Fruit fly (Drosophila melanogaster): ENCODE data around the gene eIF3a.

The eIF3a gene

DNA sequence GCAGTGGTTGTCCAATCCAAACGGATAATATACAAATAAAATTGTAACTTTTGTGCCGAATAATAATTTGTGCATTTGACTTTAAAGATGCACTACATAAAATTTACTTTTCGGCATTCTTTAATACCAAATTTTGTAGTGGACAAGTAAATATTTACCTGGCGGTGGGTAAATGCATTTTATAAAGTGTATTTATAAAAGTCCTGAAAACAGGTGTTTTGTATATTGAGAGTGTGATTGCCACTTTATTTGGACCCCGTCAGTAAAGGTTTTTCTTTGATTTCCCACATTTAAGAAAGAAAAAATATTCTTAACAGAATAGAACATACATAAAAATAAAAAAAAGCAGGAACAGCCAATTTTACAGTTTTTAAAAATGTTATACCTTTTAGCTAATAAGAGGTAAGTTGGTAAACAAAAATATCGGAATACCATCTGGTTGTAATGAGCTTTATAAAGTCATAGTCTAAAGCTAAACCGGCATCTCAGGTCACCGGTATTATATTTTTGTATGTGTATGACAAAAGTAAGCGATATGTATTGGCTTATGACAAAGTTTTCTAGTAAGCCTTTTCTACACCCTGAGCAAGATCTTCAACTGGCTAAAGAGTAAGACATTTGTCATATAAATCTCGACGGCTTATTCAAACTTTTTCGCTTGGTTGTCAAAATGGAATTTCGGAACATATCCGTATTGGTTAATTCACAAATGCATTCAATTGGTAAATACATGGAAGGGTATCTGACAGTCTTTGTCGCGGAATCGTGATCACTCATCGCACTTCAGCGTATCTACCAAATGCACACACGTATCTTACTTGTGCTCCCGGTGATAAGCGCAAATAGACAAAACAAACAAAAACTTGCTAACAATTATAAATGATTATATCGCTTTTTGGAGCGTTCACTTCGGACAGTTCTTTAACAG, 38.8 kb downstream of the eIF3a start (continued):
- TF ChIP-seq Neu2 (GFP tag; optimal IDR thresholded peaks at IDR 0.05; ENCODE audit: borderline replicate concordance) = no peak
- no peak for TF ChIP-seq gfzf (GFP tag; optimal IDR thresholded peaks at IDR 0.05)
- peak; percentile 79 for TF ChIP-seq Camta (GFP tag; optimal IDR thresholded peaks at IDR 0.05)
- no peak for TF ChIP-seq sd (tag; optimal IDR thresholded peaks at IDR 0.05)
- TF ChIP-seq CG33213 (GFP tag; optimal IDR thresholded peaks at IDR 0.05) = peak; percentile 77
- peak; percentile 79 for TF ChIP-seq Atf-2 (GFP tag; optimal IDR thresholded peaks at IDR 0.05)
- peak; percentile 85 for TF ChIP-seq ttk (GFP tag; IDR thresholded peaks at IDR 0.05)
- peak; percentile 91 for TF ChIP-seq CG10366 (GFP tag; IDR thresholded peaks at IDR 0.05)
- peak; percentile 90 for TF ChIP-seq Rfx (GFP tag; IDR thresholded peaks at IDR 0.05)
- no peak for TF ChIP-seq Gsc (GFP tag; IDR thresholded peaks at IDR 0.05)
- peak; percentile 71 for TF ChIP-seq CG5245 (GFP tag; optimal IDR thresholded peaks at IDR 0.05)
- peak; percentile 91 for TF ChIP-seq CG31441 (GFP tag; IDR thresholded peaks at IDR 0.05)
- TF ChIP-seq CG15011 (GFP tag; optimal IDR thresholded peaks at IDR 0.05) = peak; percentile 81
- TF ChIP-seq CG15514 (GFP tag; optimal IDR thresholded peaks at IDR 0.05) = peak; percentile 78
- TF ChIP-seq lab (GFP tag; optimal IDR thresholded peaks at IDR 0.05) = peak; percentile 95
- peak; percentile 74 for TF ChIP-seq CG8089 (GFP tag; optimal IDR thresholded peaks at IDR 0.05)
- peak; percentile 85 for TF ChIP-seq Max (GFP tag; optimal IDR thresholded peaks at IDR 0.05)
- TF ChIP-seq MESR4 (GFP tag; optimal IDR thresholded peaks at IDR 0.05) = peak; percentile 19
- peak; percentile 79 for TF ChIP-seq Six4 (GFP tag; optimal IDR thresholded peaks at IDR 0.05)
- peak; percentile 88 to 90 for TF ChIP-seq bsh (GFP tag; optimal IDR thresholded peaks at IDR 0.05)
- TF ChIP-seq sens (GFP tag) = peak; percentile 95
- TF ChIP-seq cato (GFP tag; optimal IDR thresholded peaks at IDR 0.05; ENCODE audit: borderline replicate concordance) = peak; percentile 62
- TF ChIP-seq ap (GFP tag; IDR thresholded peaks at IDR 0.05) = peak; percentile 78
- peak; percentile 97 for TF ChIP-seq CG12769 (tag; optimal IDR thresholded peaks at IDR 0.05)
- TF ChIP-seq Chrac-16 (GFP tag; optimal IDR thresholded peaks at IDR 0.05) = peak; percentile 76
- peak; percentile 51; the same call in 1 of the 2 replicates for TF ChIP-seq CG10959 (GFP tag; IDR thresholded peaks at IDR 0.05)
- peak; percentile 65 for TF ChIP-seq CG8359 (GFP tag; optimal IDR thresholded peaks at IDR 0.05; ENCODE audit: borderline replicate concordance)
- no peak for TF ChIP-seq CG4360 (GFP tag; IDR thresholded peaks at IDR 0.05)
- peak; percentile 73; the same call in 2 of the 3 replicates for TF ChIP-seq Mrtf (GFP tag; IDR thresholded peaks at IDR 0.05)
- TF ChIP-seq Sry-δ (GFP tag; optimal IDR thresholded peaks at IDR 0.05) = peak; percentile 65
- TF ChIP-seq hbn (GFP tag; IDR thresholded peaks at IDR 0.05; ENCODE audit: partially characterized antibody) = no peak
- peak; percentile 76 for TF ChIP-seq nerfin-1 (tag; optimal IDR thresholded peaks at IDR 0.05)
- TF ChIP-seq CG10147 (GFP tag; optimal IDR thresholded peaks at IDR 0.05) = peak; percentile 89
- TF ChIP-seq z (GFP tag; IDR thresholded peaks at IDR 0.05) = no peak
- peak; percentile 72 for TF ChIP-seq CG7372 (GFP tag; IDR thresholded peaks at IDR 0.05)
- TF ChIP-seq sr (GFP tag; IDR thresholded peaks at IDR 0.05) = peak; percentile 58; the same call in 1 of the 3 replicates
- TF ChIP-seq cwo (GFP tag; optimal IDR thresholded peaks at IDR 0.05) = peak; percentile 85
- peak; percentile 70 for TF ChIP-seq CG6654 (GFP tag; optimal IDR thresholded peaks at IDR 0.05)
- no peak for TF ChIP-seq Dll (GFP tag; IDR thresholded peaks at IDR 0.05; ENCODE audit: partially characterized antibody)
- peak; percentile 53 for TF ChIP-seq Adf1 (GFP tag; IDR thresholded peaks at IDR 0.05)
- peak; percentile 92 for TF ChIP-seq CG15269 (tag; optimal IDR thresholded peaks at IDR 0.05)
- peak; percentile 15 for TF ChIP-seq CG7271 (tag; optimal IDR thresholded peaks at IDR 0.05)
- TF ChIP-seq jigr1 (GFP tag; IDR thresholded peaks at IDR 0.05) = 0 out of 3 replicates have a peak, but pooled peaks have one; percentile 50
- peak; percentile 77; the same call in 1 of the 2 replicates for TF ChIP-seq Lim3 (GFP tag; IDR thresholded peaks at IDR 0.05)
- peak; percentile 76 for TF ChIP-seq Hr3 (GFP tag; optimal IDR thresholded peaks at IDR 0.05)
- peak; percentile 72 for TF ChIP-seq Ets97D (GFP tag; optimal IDR thresholded peaks at IDR 0.05)
- TF ChIP-seq her (GFP tag; optimal IDR thresholded peaks at IDR 0.05) = peak; percentile 85
- TF ChIP-seq kay (GFP tag; optimal IDR thresholded peaks at IDR 0.05) = peak; percentile 76

All from whole organism, embryonic.